Worm (Caenorhabditis elegans) whole organism, young adult: ENCODE data around the gene K04G11.3.

Experiments used
- C17E4.6 ChIP-seq: fragments of 200-800 bp; sonication (Bioruptor generic); IDR thresholded peaks from 2 replicates; pipeline ENCODE4 v1.3.6; 2022; ENCODE audit warnings: missing genetic modification reagents, missing genetic modification characterization, missing compliant biosample characterization
- F10E7.11 ChIP-seq: sonication (generic microtip); optimal IDR thresholded peaks from 2 replicates; lab custom pipeline; 2017; ENCODE audit warnings: mild to moderate bottlenecking, missing genetic modification characterization, moderate library complexity, missing compliant biosample characterization
- F23B12.7 ChIP-seq: sonication (generic microtip); optimal IDR thresholded peaks from 2 replicates; lab custom pipeline; 2017; ENCODE audit warnings: missing genetic modification characterization, mild to moderate bottlenecking, missing compliant biosample characterization, antibody characterized with exemption, moderate library complexity; ENCODE audit not compliant: insufficient read depth
- F33H1.4 ChIP-seq: fragments of 200-800 bp; sonication (Bioruptor generic); IDR thresholded peaks from 2 replicates; pipeline ENCODE4 v1.3.6; 2022; ENCODE audit warnings: missing genetic modification reagents, missing genetic modification characterization, missing compliant biosample characterization
- F49E8.2 ChIP-seq: sonication (generic microtip); optimal IDR thresholded peaks from 3 replicates; lab custom pipeline; 2017; ENCODE audit warnings: missing genetic modification characterization, mild to moderate bottlenecking, missing compliant biosample characterization, antibody characterized with exemption, moderate library complexity; ENCODE audit not compliant: insufficient read depth
- akir-1 ChIP-seq: fragments of 200-800 bp; sonication (Bioruptor generic); optimal IDR thresholded peaks from 2 replicates; lab custom pipeline; 2018; ENCODE audit warnings: mild to moderate bottlenecking, missing genetic modification characterization, moderate library complexity, missing compliant biosample characterization
- ama-1 ChIP-seq, 3 experiments: fragments of 150-350 bp in 1 of 3; sonication (generic microtip) in 2 of 3; optimal IDR thresholded peaks; 2 replicates each; lab custom pipeline; 2014 to 2018; ENCODE audit warnings: missing biosample characterization in 2 of 3, missing genetic modification characterization in 2 of 3, missing genetic modification reagents in 2 of 3
- bed-1 ChIP-seq: fragments of 200-800 bp; sonication (Bioruptor generic); IDR thresholded peaks from 2 replicates; pipeline ENCODE4 v1.3.6; 2022; ENCODE audit warnings: missing genetic modification reagents, missing genetic modification characterization, missing compliant biosample characterization
- bed-2 ChIP-seq: fragments of 200-800 bp; sonication (Bioruptor generic); IDR thresholded peaks from 2 replicates; pipeline ENCODE4 v1.3.6; 2022; ENCODE audit warnings: missing genetic modification reagents, missing genetic modification characterization, missing compliant biosample characterization
- ceh-100 ChIP-seq: fragments of 200-800 bp; sonication (Bioruptor generic); IDR thresholded peaks from 2 replicates; pipeline ENCODE4 v1.3.6; 2022; ENCODE audit warnings: missing genetic modification reagents, missing genetic modification characterization, missing compliant biosample characterization
- ceh-27 ChIP-seq: fragments of 200-800 bp; sonication (Bioruptor generic); optimal IDR thresholded peaks from 2 replicates; lab custom pipeline; 2018; ENCODE audit warnings: mild to moderate bottlenecking, missing genetic modification characterization, moderate library complexity, missing compliant biosample characterization
- ceh-58 ChIP-seq: fragments of 200-800 bp; sonication (Bioruptor generic); IDR thresholded peaks from 2 replicates; pipeline ENCODE4 v1.3.6; 2022; ENCODE audit warnings: missing genetic modification characterization, missing compliant biosample characterization
- ceh-79 ChIP-seq: sonication (generic microtip); optimal IDR thresholded peaks from 2 replicates; lab custom pipeline; 2017; ENCODE audit warnings: mild to moderate bottlenecking, missing genetic modification characterization, missing compliant biosample characterization
- ekl-4 ChIP-seq: fragments of 200-800 bp; sonication (Bioruptor generic); IDR thresholded peaks from 2 replicates; pipeline ENCODE4 v1.3.6; 2022; ENCODE audit warnings: missing genetic modification reagents, missing genetic modification characterization, missing compliant biosample characterization
- ets-4 ChIP-seq: fragments of 200-800 bp; sonication (Bioruptor generic); optimal IDR thresholded peaks from 2 replicates; lab custom pipeline; 2018; ENCODE audit warnings: mild to moderate bottlenecking, missing genetic modification characterization, missing compliant biosample characterization
- fkh-3 ChIP-seq: sonication (generic microtip); optimal IDR thresholded peaks from 2 replicates; lab custom pipeline; 2016; ENCODE audit warnings: mild to moderate bottlenecking, missing genetic modification characterization, missing compliant biosample characterization
- gei-17 ChIP-seq: fragments of 200-800 bp; sonication (Bioruptor generic); optimal IDR thresholded peaks from 2 replicates; lab custom pipeline; 2018; ENCODE audit warnings: mild to moderate bottlenecking, missing genetic modification characterization, missing compliant biosample characterization
- him-1 ChIP-seq: sonication (generic microtip); optimal IDR thresholded peaks from 2 replicates; lab custom pipeline; 2016; ENCODE audit warnings: missing genotype, missing genetic modification reagents, missing genetic modification characterization, missing compliant biosample characterization
- hlh-12 ChIP-seq: sonication (generic microtip); optimal IDR thresholded peaks from 2 replicates; lab custom pipeline; 2016; ENCODE audit warnings: missing genetic modification characterization, missing compliant biosample characterization
- lag-1 ChIP-seq: fragments of 200-800 bp; sonication (Bioruptor generic); IDR thresholded peaks from 2 replicates; pipeline ENCODE4 v1.3.6; 2022; ENCODE audit warnings: missing genetic modification reagents, missing genetic modification characterization, missing compliant biosample characterization
- lin-40 ChIP-seq: sonication (generic microtip); optimal IDR thresholded peaks from 2 replicates; lab custom pipeline; 2016; ENCODE audit warnings: missing genetic modification characterization, mild to moderate bottlenecking, missing compliant biosample characterization, missing genotype, missing genetic modification reagents
- lsl-1 ChIP-seq: fragments of 200-800 bp; sonication (Bioruptor generic); optimal IDR thresholded peaks from 2 replicates; lab custom pipeline; 2018; ENCODE audit warnings: mild to moderate bottlenecking, missing genetic modification characterization, moderate library complexity, missing compliant biosample characterization
- lsy-27 ChIP-seq: sonication (generic microtip); optimal IDR thresholded peaks from 2 replicates; lab custom pipeline; 2017; ENCODE audit warnings: missing genetic modification characterization, mild to moderate bottlenecking, missing compliant biosample characterization, antibody characterized with exemption, missing genotype, borderline replicate concordance; ENCODE audit not compliant: insufficient read depth
- madf-3 ChIP-seq: fragments of 200-800 bp; sonication (Bioruptor generic); IDR thresholded peaks from 2 replicates; pipeline ENCODE4 v1.3.6; 2022; ENCODE audit warnings: missing genetic modification reagents, missing genetic modification characterization, missing compliant biosample characterization
- madf-8 ChIP-seq: fragments of 200-800 bp; sonication (Bioruptor generic); conservative IDR thresholded peaks from 2 replicates; pipeline ENCODE4 v1.3.6; 2022; ENCODE audit warnings: missing genetic modification reagents, missing genetic modification characterization, missing compliant biosample characterization
- nfya-2 ChIP-seq: fragments of 200-800 bp; sonication (Bioruptor generic); IDR thresholded peaks from 2 replicates; pipeline ENCODE4 v1.3.6; 2022; ENCODE audit warnings: missing genetic modification reagents, missing genetic modification characterization, missing compliant biosample characterization
- nfyb-1 ChIP-seq: fragments of 200-800 bp; sonication (Bioruptor generic); IDR thresholded peaks from 2 replicates; pipeline ENCODE4 v1.3.6; 2022; ENCODE audit warnings: missing genetic modification reagents, missing genetic modification characterization, missing compliant biosample characterization
- nhr-179 ChIP-seq: sonication (generic microtip); optimal IDR thresholded peaks from 2 replicates; lab custom pipeline; 2016; ENCODE audit warnings: mild to moderate bottlenecking, missing genetic modification characterization, missing compliant biosample characterization
- nhr-80 ChIP-seq: sonication (generic microtip); optimal IDR thresholded peaks from 2 replicates; lab custom pipeline; 2016; ENCODE audit warnings: missing genetic modification characterization, missing compliant biosample characterization
- pbrm-1 ChIP-seq: fragments of 200-800 bp; sonication (Bioruptor generic); IDR thresholded peaks from 2 replicates; pipeline ENCODE4 v1.3.6; 2022; ENCODE audit warnings: missing genetic modification reagents, missing genetic modification characterization, missing compliant biosample characterization
- pha-4 ChIP-seq: fragments of 150-350 bp; sonication (generic microtip); optimal IDR thresholded peaks from 2 replicates; lab custom pipeline; 2014; ENCODE audit warnings: missing biosample characterization, missing genetic modification reagents, missing genetic modification characterization
- rec-8 ChIP-seq, 2 experiments: sonication (generic microtip); optimal IDR thresholded peaks; 2 replicates each; lab custom pipeline; 2016; ENCODE audit warnings: mild to moderate bottlenecking in 2 of 2, missing genetic modification characterization in 2 of 2, missing genetic modification reagents in 2 of 2, missing genotype in 2 of 2, missing biosample characterization in 1 of 2, missing compliant biosample characterization in 1 of 2, moderate library complexity in 1 of 2
- repo-1 ChIP-seq: sonication (generic microtip); optimal IDR thresholded peaks from 2 replicates; lab custom pipeline; 2017; ENCODE audit warnings: mild to moderate bottlenecking, missing genetic modification characterization, missing compliant biosample characterization
- somi-1 ChIP-seq: fragments of 200-800 bp; sonication (Bioruptor generic); optimal IDR thresholded peaks from 2 replicates; lab custom pipeline; 2018; ENCODE audit warnings: mild to moderate bottlenecking, missing genetic modification characterization, missing compliant biosample characterization
- sptf-2 ChIP-seq: fragments of 200-800 bp; sonication (Bioruptor generic); optimal IDR thresholded peaks from 2 replicates; lab custom pipeline; 2018; ENCODE audit warnings: mild to moderate bottlenecking, missing genetic modification characterization, missing compliant biosample characterization
- unc-130 ChIP-seq: sonication (generic microtip); optimal IDR thresholded peaks from 2 replicates; lab custom pipeline; 2016; ENCODE audit warnings: missing genetic modification reagents, missing genetic modification characterization, missing compliant biosample characterization
- xnd-1 ChIP-seq: sonication (generic microtip); optimal IDR thresholded peaks from 2 replicates; lab custom pipeline; 2016; ENCODE audit warnings: missing genotype, missing genetic modification reagents, missing genetic modification characterization, missing compliant biosample characterization
- ztf-18 ChIP-seq: sonication (generic microtip); optimal IDR thresholded peaks from 2 replicates; lab custom pipeline; 2016; ENCODE audit warnings: missing genotype, mild to moderate bottlenecking, missing genetic modification characterization, missing compliant biosample characterization

K04G11.3 gene

DNA sequence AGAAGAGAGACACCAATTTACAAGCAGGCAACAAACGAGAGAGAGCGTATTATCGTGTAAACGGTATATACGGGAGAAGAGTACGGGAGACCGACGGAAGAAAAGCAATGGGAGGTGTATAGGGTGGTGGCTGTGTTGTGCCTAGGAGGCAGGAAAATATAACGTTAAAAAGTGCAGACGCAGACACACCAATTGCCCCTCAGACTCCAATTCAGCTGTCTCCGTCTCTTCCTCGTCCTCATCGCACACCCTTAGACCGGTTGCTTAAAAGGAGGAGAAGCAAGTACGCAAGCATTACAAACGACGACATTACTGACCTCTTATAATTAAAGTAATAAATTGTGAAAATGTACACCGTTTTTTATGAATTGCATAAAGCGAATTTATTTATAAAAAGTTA, 35.1 kb downstream of the K04G11.3 start (continued):
- TF ChIP-seq ceh-27 (GFP tag; lab: Kevin White, UChicago) (peak; percentile 83), akir-1 (GFP tag; lab: Kevin White, UChicago) (no peak), lin-40 (tag; lab: Kevin White, UChicago) (peak; percentile 81), repo-1 (tag; lab: Kevin White, UChicago) (no peak), gei-17 (peak; percentile 40), F23B12.7 (peak; percentile 55), rec-8 (tag; optimal IDR thresholded peaks at IDR 0.05; lab: Kevin White, UChicago) (no peak)

DNA sequence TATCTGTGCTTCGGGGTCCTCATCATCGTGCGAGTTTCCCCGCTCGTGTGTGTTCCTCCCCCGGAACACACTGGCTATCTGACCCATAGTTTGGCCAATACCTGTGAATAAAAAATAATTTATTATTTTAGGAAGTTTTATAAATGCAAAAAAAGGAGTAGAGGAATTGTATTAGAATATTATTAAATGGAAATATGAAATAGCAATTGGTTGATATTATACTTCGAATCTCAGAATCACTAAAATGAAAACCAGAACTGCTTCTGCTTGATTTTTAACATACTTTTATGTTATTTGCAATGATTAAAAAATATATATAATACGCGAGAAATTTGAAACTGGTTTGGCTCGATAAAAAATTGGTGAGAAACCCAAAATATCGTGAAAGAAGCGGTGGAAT, 35.9 kb downstream of the K04G11.3 start, which contains the start of gene mgrn-1:
Gene mgrn-1, minus strand, starts transcription at position 101 of the 400 bp plus-strand sequence.
- TF ChIP-seq ets-4 (GFP tag; lab: Kevin White, UChicago) (no peak), fkh-3 (tag; lab: Kevin White, UChicago) (no peak), ztf-18 (tag; lab: Kevin White, UChicago) (no peak), pha-4 (tag; lab: Kevin White, UChicago) (no peak), ceh-58 (GFP tag; lab: Robert Waterston, UW) (no peak), lag-1 (no peak), ceh-79 (tag; lab: Kevin White, UChicago) (no peak), sptf-2 (GFP tag; lab: Kevin White, UChicago) (no peak), F49E8.2 (tag; lab: Kevin White, UChicago) (no peak), nfya-2 (GFP tag; lab: Robert Waterston, UW) (no peak), ceh-100 (GFP tag; lab: Robert Waterston, UW) (no peak), ekl-4 (GFP tag; lab: Robert Waterston, UW) (no peak)

DNA sequence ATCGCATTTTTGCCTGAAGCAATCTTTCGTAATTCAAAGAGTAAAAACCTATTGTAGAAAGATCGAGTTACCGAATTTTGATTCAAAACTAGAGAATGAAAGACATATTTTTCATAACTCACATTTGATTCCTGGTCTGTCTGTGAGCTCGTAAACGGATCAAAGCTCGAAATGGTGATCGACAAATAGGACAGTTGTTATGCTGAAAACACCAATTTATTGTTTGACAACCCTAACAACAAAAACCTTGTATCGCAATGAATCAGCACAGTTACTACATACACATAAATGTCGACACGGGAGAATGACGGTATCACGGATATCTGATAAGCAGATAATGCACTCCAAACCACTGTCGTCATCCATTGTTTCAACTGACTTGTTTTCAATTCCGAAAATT, 37.8 kb downstream of the K04G11.3 start:
- TF ChIP-seq bed-2 (GFP tag; lab: Robert Waterston, UW), result no peak
- TF ChIP-seq nhr-80 (tag; lab: Kevin White, UChicago), result no peak
- no peak for TF ChIP-seq him-1 (tag; lab: Kevin White, UChicago)
- TF ChIP-seq F33H1.4 (GFP tag; lab: Robert Waterston, UW), result no peak
- TF ChIP-seq madf-8, result no peak
- no peak for TF ChIP-seq ama-1 (optimal IDR thresholded peaks at IDR 0.05; lab: Kevin White, UChicago)
- no peak for TF ChIP-seq ama-1 (GFP tag; optimal IDR thresholded peaks at IDR 0.05; lab: Kevin White, UChicago)
- no peak for TF ChIP-seq madf-3 (GFP tag; lab: Robert Waterston, UW)
- TF ChIP-seq lsl-1 (GFP tag; lab: Kevin White, UChicago), result no peak

DNA sequence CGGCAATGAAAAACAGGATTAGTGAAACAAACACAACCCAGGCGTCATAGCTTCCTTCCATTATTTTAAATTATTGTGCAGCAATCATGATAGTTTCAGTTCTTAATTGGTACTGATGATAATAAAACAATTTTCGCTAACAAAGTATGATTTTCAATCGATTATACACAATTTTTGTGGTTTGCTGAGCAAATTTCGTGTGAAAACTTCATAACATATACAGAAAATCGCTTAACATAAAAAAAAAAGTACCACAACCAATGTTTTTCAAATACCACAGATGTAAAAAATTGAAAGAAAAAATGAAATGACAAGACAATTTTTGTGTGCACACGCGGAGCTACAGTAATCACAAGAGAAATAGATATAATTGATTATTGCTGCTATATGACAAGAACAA, 39.8 kb downstream of the K04G11.3 start, which contains the start of gene gphr-2:
Gene gphr-2, minus strand, starts transcription at position 101 of the 400 bp plus-strand sequence.
- TF ChIP-seq lsy-27 (tag; lab: Kevin White, UChicago), result no peak
- no peak for TF ChIP-seq somi-1 (GFP tag; lab: Kevin White, UChicago)
- no peak for TF ChIP-seq nhr-179 (tag; lab: Kevin White, UChicago)
- no peak for TF ChIP-seq C17E4.6 (GFP tag; lab: Robert Waterston, UW)
- TF ChIP-seq hlh-12 (tag; lab: Kevin White, UChicago), result no peak
- no peak for TF ChIP-seq bed-1
- no peak for TF ChIP-seq pbrm-1 (GFP tag; lab: Robert Waterston, UW)
- no peak for TF ChIP-seq xnd-1 (tag; lab: Kevin White, UChicago)
- no peak for TF ChIP-seq unc-130
- no peak for TF ChIP-seq F10E7.11 (tag; lab: Kevin White, UChicago)
- TF ChIP-seq F23B12.7, result no peak
- TF ChIP-seq nfyb-1 (GFP tag; lab: Robert Waterston, UW), result no peak
- no peak for TF ChIP-seq lsl-1 (GFP tag; lab: Kevin White, UChicago)
